Worm (Caenorhabditis elegans): ENCODE results near the gene twk-16.

ce11 chrX:3106137-3106536 is 25.2 kb downstream of the twk-16 start, which contains the start of gene K10B3.5:
- peak; percentile 56 for TF ChIP-seq W03F9.2 (tag; optimal IDR thresholded peaks at IDR 0.05)
- peak; percentile 41 for TF ChIP-seq him-1 (tag; optimal IDR thresholded peaks at IDR 0.05)

All from whole organism, L4/young adult.